Worm (Caenorhabditis elegans) whole organism, L1 larva: ENCODE results near the gene K08E4.8.

Experiments used
- C04F5.9 ChIP-seq: sonication (generic microtip); optimal IDR thresholded peaks from 2 replicates; lab custom pipeline; 2016; ENCODE audit warnings: missing genetic modification characterization, missing compliant biosample characterization
- C16A3.4 ChIP-seq: fragments of 150-350 bp; optimal IDR thresholded peaks from 2 replicates; lab custom pipeline; 2014; ENCODE audit warnings: missing biosample characterization, missing genetic modification characterization
- F16B12.6 ChIP-seq: fragments of 150-350 bp; optimal IDR thresholded peaks from 2 replicates; lab custom pipeline; 2014; ENCODE audit warnings: missing biosample characterization, missing genetic modification characterization
- aha-1 ChIP-seq: fragments of 150-350 bp; optimal IDR thresholded peaks from 2 replicates; lab custom pipeline; 2014; ENCODE audit warnings: missing biosample characterization, missing genetic modification characterization
- alr-1 ChIP-seq: fragments of 200-800 bp; sonication (Bioruptor generic); optimal IDR thresholded peaks from 2 replicates; lab custom pipeline; 2018; ENCODE audit warnings: borderline replicate concordance, mild to moderate bottlenecking, missing genetic modification characterization, missing compliant biosample characterization
- ama-1 ChIP-seq: fragments of 150-350 bp; optimal IDR thresholded peaks from 2 replicates; lab custom pipeline; 2014
- blmp-1 ChIP-seq: fragments of 150-350 bp; optimal IDR thresholded peaks from 2 replicates; lab custom pipeline; 2014; ENCODE audit warnings: missing biosample characterization, missing genetic modification characterization
- ceh-63 ChIP-seq: fragments of 200-800 bp; sonication (Bioruptor generic); optimal IDR thresholded peaks from 2 replicates; lab custom pipeline; 2018; ENCODE audit warnings: mild to moderate bottlenecking, missing genetic modification characterization, missing compliant biosample characterization
- ceh-8 ChIP-seq: fragments of 200-800 bp; sonication (Bioruptor generic); optimal IDR thresholded peaks from 2 replicates; lab custom pipeline; 2018; ENCODE audit warnings: mild to moderate bottlenecking, missing genetic modification characterization, moderate library complexity, missing compliant biosample characterization
- ces-1 ChIP-seq: fragments of 150-350 bp; optimal IDR thresholded peaks from 2 replicates; lab custom pipeline; 2014; ENCODE audit warnings: missing biosample characterization, missing genetic modification reagents, missing genetic modification characterization
- dpl-1 ChIP-seq, 3 experiments: fragments of 150-350 bp in 2 of 3; sonication (generic microtip) in 1 of 3; optimal IDR thresholded peaks; 2 replicates each; lab custom pipeline; 2014 to 2017; ENCODE audit warnings: missing biosample characterization in 3 of 3, missing genetic modification characterization in 3 of 3, missing genetic modification reagents in 3 of 3
- dsc-1 ChIP-seq: sonication (generic microtip); optimal IDR thresholded peaks from 2 replicates; lab custom pipeline; 2016; ENCODE audit warnings: mild to moderate bottlenecking, missing genetic modification characterization, missing compliant biosample characterization
- egl-27 ChIP-seq, 2 experiments: fragments of 150-350 bp in 1 of 2; sonication (generic microtip); optimal IDR thresholded peaks; 3 replicates each; lab custom pipeline; 2017 to 2018; ENCODE audit warnings: missing biosample characterization in 2 of 2, missing genetic modification characterization in 2 of 2, missing genetic modification reagents in 2 of 2
- elt-2 ChIP-seq: sonication (generic microtip); optimal IDR thresholded peaks from 2 replicates; lab custom pipeline; 2016; ENCODE audit warnings: missing genetic modification characterization, mild to moderate bottlenecking, inconsistent platforms, missing compliant biosample characterization, missing genetic modification reagents
- elt-3 ChIP-seq, 6 experiments: fragments of 150-350 bp in 1 of 6; sonication (generic microtip); optimal IDR thresholded peaks; 2 replicates each; lab custom pipeline; 2017 to 2018; ENCODE audit warnings: missing biosample characterization in 6 of 6, missing genetic modification characterization in 6 of 6, inconsistent platforms in 1 of 6
- fkh-4 ChIP-seq: sonication (generic microtip); optimal IDR thresholded peaks from 2 replicates; lab custom pipeline; 2016; ENCODE audit warnings: missing compliant biosample characterization, missing genetic modification characterization, borderline replicate concordance
- fkh-8 ChIP-seq: sonication (generic microtip); optimal IDR thresholded peaks from 2 replicates; lab custom pipeline; 2016; ENCODE audit warnings: mild to moderate bottlenecking, missing genetic modification characterization, missing compliant biosample characterization
- fos-1 ChIP-seq: fragments of 150-350 bp; optimal IDR thresholded peaks from 2 replicates; lab custom pipeline; 2014; ENCODE audit warnings: missing biosample characterization, missing genetic modification characterization
- grh-1 ChIP-seq: fragments of 200-800 bp; sonication (Bioruptor generic); IDR thresholded peaks from 2 replicates; pipeline ENCODE4 v1.3.6; 2022; ENCODE audit warnings: missing genetic modification reagents, missing genetic modification characterization, missing compliant biosample characterization
- hlh-4 ChIP-seq: sonication (generic microtip); optimal IDR thresholded peaks from 2 replicates; lab custom pipeline; 2016; ENCODE audit warnings: mild to moderate bottlenecking, missing genetic modification characterization, missing compliant biosample characterization
- isw-1 ChIP-seq: fragments of 200-800 bp; sonication (Bioruptor generic); IDR thresholded peaks from 2 replicates; pipeline ENCODE4 v1.3.6; 2022; ENCODE audit warnings: missing genetic modification characterization, missing compliant biosample characterization
- jun-1 ChIP-seq: fragments of 150-350 bp; optimal IDR thresholded peaks from 2 replicates; lab custom pipeline; 2014; ENCODE audit warnings: missing biosample characterization, missing genetic modification reagents, missing genetic modification characterization
- lin-15B ChIP-seq: fragments of 150-350 bp; sonication (generic microtip); optimal IDR thresholded peaks from 3 replicates; lab custom pipeline; 2014; ENCODE audit warnings: missing biosample characterization, missing genetic modification characterization
- lin-35 ChIP-seq, 2 experiments: fragments of 150-350 bp; optimal IDR thresholded peaks; 2 replicates each; lab custom pipeline; 2014; ENCODE audit warnings: missing biosample characterization in 2 of 2, missing genetic modification characterization in 2 of 2, missing genetic modification reagents in 2 of 2
- lir-3 ChIP-seq: sonication (generic microtip); optimal IDR thresholded peaks from 2 replicates; lab custom pipeline; 2016; ENCODE audit warnings: mild to moderate bottlenecking, missing genetic modification characterization, moderate library complexity, missing compliant biosample characterization; ENCODE audit not compliant: poor library complexity
- lsy-2 ChIP-seq, 2 experiments: fragments of 150-350 bp; optimal IDR thresholded peaks; 2 replicates each; lab custom pipeline; 2014; ENCODE audit warnings: missing biosample characterization in 2 of 2, missing genetic modification characterization in 2 of 2
- mab-9 ChIP-seq: fragments of 200-800 bp; sonication (Bioruptor generic); IDR thresholded peaks from 2 replicates; pipeline ENCODE4 v1.3.6; 2022; ENCODE audit warnings: missing genetic modification reagents, missing genetic modification characterization, missing compliant biosample characterization
- mdl-1 ChIP-seq, 2 experiments: fragments of 150-350 bp; optimal IDR thresholded peaks; 2 replicates each; lab custom pipeline; 2014 to 2017; ENCODE audit warnings: missing biosample characterization in 2 of 2, missing genetic modification characterization in 2 of 2, inconsistent platforms in 1 of 2
- nhr-19 ChIP-seq: fragments of 200-800 bp; sonication (Bioruptor generic); conservative IDR thresholded peaks from 2 replicates; pipeline ENCODE4 v1.3.6; 2022; ENCODE audit warnings: missing genetic modification characterization, missing compliant biosample characterization
- nhr-20 ChIP-seq: sonication (generic microtip); optimal IDR thresholded peaks from 2 replicates; lab custom pipeline; 2016; ENCODE audit warnings: mild to moderate bottlenecking, missing genetic modification characterization, missing compliant biosample characterization
- nhr-47 ChIP-seq: sonication (generic microtip); optimal IDR thresholded peaks from 2 replicates; lab custom pipeline; 2016; ENCODE audit warnings: mild to moderate bottlenecking, missing genetic modification characterization, moderate library complexity, missing compliant biosample characterization
- nhr-71 ChIP-seq: sonication (generic microtip); optimal IDR thresholded peaks from 2 replicates; lab custom pipeline; 2016; ENCODE audit warnings: mild to moderate bottlenecking, missing genetic modification characterization, moderate library complexity, missing compliant biosample characterization
- nhr-76 ChIP-seq: sonication (generic microtip); optimal IDR thresholded peaks from 2 replicates; lab custom pipeline; 2017; ENCODE audit warnings: missing biosample characterization, missing genetic modification characterization
- nhr-90 ChIP-seq: sonication (generic microtip); optimal IDR thresholded peaks from 2 replicates; lab custom pipeline; 2016; ENCODE audit warnings: mild to moderate bottlenecking, missing genetic modification characterization, missing compliant biosample characterization; ENCODE audit not compliant: poor library complexity
- pag-3 ChIP-seq: sonication (generic microtip); optimal IDR thresholded peaks from 2 replicates; lab custom pipeline; 2017; ENCODE audit warnings: missing genetic modification characterization, mild to moderate bottlenecking, missing compliant biosample characterization, antibody characterized with exemption, borderline replicate concordance; ENCODE audit not compliant: insufficient read depth
- pax-3 ChIP-seq: fragments of 200-800 bp; sonication (Bioruptor generic); optimal IDR thresholded peaks from 2 replicates; lab custom pipeline; 2018; ENCODE audit warnings: mild to moderate bottlenecking, missing genetic modification characterization, moderate library complexity, missing compliant biosample characterization
- pqm-1 ChIP-seq: sonication (generic microtip); optimal IDR thresholded peaks from 3 replicates; lab custom pipeline; 2017; ENCODE audit warnings: missing biosample characterization, missing genetic modification characterization
- rnt-1 ChIP-seq: sonication (generic microtip); optimal IDR thresholded peaks from 2 replicates; lab custom pipeline; 2016; ENCODE audit warnings: mild to moderate bottlenecking, missing genetic modification characterization, moderate library complexity, missing compliant biosample characterization
- skn-1 ChIP-seq: fragments of 150-350 bp; optimal IDR thresholded peaks from 2 replicates; lab custom pipeline; 2014; ENCODE audit warnings: missing biosample characterization, missing genetic modification characterization
- sptf-1 ChIP-seq: fragments of 150-350 bp; optimal IDR thresholded peaks from 2 replicates; lab custom pipeline; 2014; ENCODE audit warnings: missing biosample characterization, missing genetic modification characterization
- sup-37 ChIP-seq: fragments of 200-800 bp; sonication (Bioruptor generic); optimal IDR thresholded peaks from 2 replicates; lab custom pipeline; 2018; ENCODE audit warnings: mild to moderate bottlenecking, missing genetic modification characterization, missing compliant biosample characterization
- tbx-2 ChIP-seq: sonication (generic microtip); optimal IDR thresholded peaks from 2 replicates; lab custom pipeline; 2016; ENCODE audit warnings: missing genetic modification characterization, missing compliant biosample characterization
- unc-130 ChIP-seq: fragments of 150-350 bp; optimal IDR thresholded peaks from 2 replicates; lab custom pipeline; 2017; ENCODE audit warnings: missing biosample characterization, missing genetic modification characterization, inconsistent platforms
- unc-86 ChIP-seq: sonication (generic microtip); optimal IDR thresholded peaks from 2 replicates; lab custom pipeline; 2016; ENCODE audit warnings: missing genetic modification characterization, missing compliant biosample characterization
- unc-98 ChIP-seq: fragments of 200-800 bp; sonication (Bioruptor generic); IDR thresholded peaks from 2 replicates; pipeline ENCODE4 v1.3.6; 2022; ENCODE audit warnings: missing genetic modification characterization, missing compliant biosample characterization
- xbp-1 ChIP-seq: sonication (generic microtip); optimal IDR thresholded peaks from 2 replicates; lab custom pipeline; 2016; ENCODE audit warnings: missing genetic modification characterization, missing compliant biosample characterization
- zag-1 ChIP-seq: fragments of 150-350 bp; optimal IDR thresholded peaks from 2 replicates; lab custom pipeline; 2014; ENCODE audit warnings: missing biosample characterization, missing genetic modification characterization
- zip-4 ChIP-seq: fragments of 200-800 bp; sonication (Bioruptor generic); optimal IDR thresholded peaks from 2 replicates; lab custom pipeline; 2018; ENCODE audit warnings: mild to moderate bottlenecking, missing genetic modification characterization, moderate library complexity, missing compliant biosample characterization
- ztf-4 ChIP-seq: fragments of 150-350 bp; optimal IDR thresholded peaks from 2 replicates; lab custom pipeline; 2014; ENCODE audit warnings: missing biosample characterization, missing genetic modification characterization

The K08E4.8 gene

DNA sequence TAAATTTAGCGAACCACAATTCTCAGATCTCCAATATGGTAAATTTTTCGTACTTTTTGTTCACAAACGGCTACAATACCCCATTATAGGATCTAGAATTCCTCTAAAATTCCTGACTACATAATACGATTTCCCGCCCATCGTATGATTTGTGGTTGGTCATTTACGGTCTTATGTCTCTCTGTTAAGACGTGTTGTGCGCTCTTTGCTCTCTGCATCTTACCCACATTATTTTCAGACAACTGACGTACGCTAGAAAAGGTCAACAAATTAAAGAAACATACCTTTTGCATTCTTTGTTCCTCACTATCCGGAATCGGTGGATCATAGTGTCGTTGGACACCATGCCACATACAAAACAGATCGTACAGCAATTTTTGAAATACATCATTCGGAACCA is 18.1 kb downstream of the K08E4.8 start:
- TF ChIP-seq sup-37 (GFP tag; lab: Kevin White, UChicago): no peak
- no peak for TF ChIP-seq dsc-1 (tag; lab: Kevin White, UChicago)
- no peak for TF ChIP-seq egl-27 (tag; optimal IDR thresholded peaks at IDR 0.05; lab: Kevin White, UChicago)
- peak in 1 of 2 experiments; percentile 25 for TF ChIP-seq lin-35 (GFP tag; optimal IDR thresholded peaks at IDR 0.05; lab: Kevin White, UChicago)
- no peak for TF ChIP-seq tbx-2 (tag; lab: Kevin White, UChicago)
- TF ChIP-seq C16A3.4 (tag; lab: Kevin White, UChicago): no peak
- TF ChIP-seq lir-3 (tag; lab: Kevin White, UChicago): no peak
- TF ChIP-seq xbp-1 (tag; lab: Kevin White, UChicago): no peak
- TF ChIP-seq nhr-20 (tag; lab: Kevin White, UChicago): peak; percentile 32
- no peak for TF ChIP-seq pag-3 (tag; lab: Kevin White, UChicago)
- TF ChIP-seq nhr-19: peak; percentile 39; the same call in 1 of the 2 replicates
- TF ChIP-seq nhr-76 (tag; lab: Kevin White, UChicago): no peak
- peak; percentile 14 for TF ChIP-seq elt-2
- TF ChIP-seq alr-1: no peak
- TF ChIP-seq blmp-1 (tag; lab: Kevin White, UChicago): no peak
- no peak for TF ChIP-seq lsy-2 (tag; optimal IDR thresholded peaks at IDR 0.05; lab: Kevin White, UChicago)
- TF ChIP-seq elt-3 (tag; optimal IDR thresholded peaks at IDR 0.05; lab: Kevin White, UChicago): no peak
- no peak for TF ChIP-seq jun-1
- TF ChIP-seq fos-1 (tag; lab: Kevin White, UChicago): no peak
- no peak for TF ChIP-seq fkh-8 (tag; lab: Kevin White, UChicago)
- no peak for TF ChIP-seq mdl-1 (tag; optimal IDR thresholded peaks at IDR 0.05; lab: Kevin White, UChicago)
- no peak for TF ChIP-seq ztf-4
- TF ChIP-seq fkh-4 (tag; lab: Kevin White, UChicago): no peak
- TF ChIP-seq isw-1: no peak
- no peak for TF ChIP-seq aha-1 (tag; lab: Kevin White, UChicago)
- no peak for TF ChIP-seq ceh-63 (GFP tag; lab: Kevin White, UChicago)
- TF ChIP-seq unc-86 (tag; lab: Kevin White, UChicago): no peak
- peak; percentile 6 for TF ChIP-seq nhr-71 (tag; lab: Kevin White, UChicago)
- TF ChIP-seq nhr-90 (tag; lab: Kevin White, UChicago): no peak
- TF ChIP-seq F16B12.6 (tag; lab: Kevin White, UChicago): no peak
- no peak for TF ChIP-seq C04F5.9
- no peak for TF ChIP-seq unc-98 (GFP tag; lab: Robert Waterston, UW)
- no peak for TF ChIP-seq zip-4 (GFP tag; lab: Kevin White, UChicago)
- TF ChIP-seq pqm-1: no peak
- no peak for TF ChIP-seq mab-9 (GFP tag; lab: Robert Waterston, UW)
- no peak for TF ChIP-seq nhr-47 (tag; lab: Kevin White, UChicago)
- no peak for TF ChIP-seq dpl-1 (GFP tag; optimal IDR thresholded peaks at IDR 0.05; lab: Kevin White, UChicago)

DNA sequence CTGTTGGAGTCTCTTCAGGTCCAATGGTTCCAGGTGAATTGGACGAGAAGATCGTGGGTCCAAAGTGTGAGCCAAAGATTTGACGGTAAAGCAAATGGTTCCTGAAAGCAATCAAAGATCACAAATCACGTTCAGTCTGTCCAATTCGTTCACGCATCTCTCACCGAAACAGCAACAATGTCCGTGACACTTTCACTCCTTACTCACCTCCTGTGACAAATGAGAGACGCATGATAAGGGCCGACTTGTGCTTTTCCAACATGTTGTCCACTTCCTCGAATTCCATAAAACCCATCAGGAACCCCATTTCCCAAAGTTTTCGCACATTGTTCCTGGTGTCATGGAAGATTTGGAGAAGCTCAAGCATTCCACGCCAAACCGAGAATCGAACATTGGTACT is 20.7 kb downstream of the K08E4.8 start:
- TF ChIP-seq nhr-71 (tag; lab: Kevin White, UChicago) (peak; percentile 2), lin-15B (tag; lab: Kevin White, UChicago) (no peak), ceh-63 (GFP tag; lab: Kevin White, UChicago) (no peak), unc-130 (tag; lab: Kevin White, UChicago) (no peak), sptf-1 (no peak), alr-1 (no peak), ztf-4 (no peak), lin-35 (GFP tag; optimal IDR thresholded peaks at IDR 0.05; lab: Kevin White, UChicago) (peak in 1 of 2 experiments; percentile 50), pax-3 (tag; lab: Kevin White, UChicago) (no peak), skn-1 (no peak), mdl-1 (tag; optimal IDR thresholded peaks at IDR 0.05; lab: Kevin White, UChicago) (no peak), zip-4 (GFP tag; lab: Kevin White, UChicago) (no peak), sup-37 (GFP tag; lab: Kevin White, UChicago) (no peak), zag-1 (no peak), nhr-20 (tag; lab: Kevin White, UChicago) (no peak), jun-1 (no peak), elt-2 (peak; percentile 14), ceh-8 (no peak), unc-98 (GFP tag; lab: Robert Waterston, UW) (no peak), hlh-4 (tag; lab: Kevin White, UChicago) (no peak), ces-1 (GFP tag; lab: Kevin White, UChicago) (no peak), F16B12.6 (tag; lab: Kevin White, UChicago) (no peak), ama-1 (lab: Kevin White, UChicago) (no peak), rnt-1 (tag; lab: Kevin White, UChicago) (no peak), grh-1 (no peak), tbx-2 (tag; lab: Kevin White, UChicago) (no peak), dsc-1 (tag; lab: Kevin White, UChicago) (no peak), fos-1 (tag; lab: Kevin White, UChicago) (no peak)
